Worm (Caenorhabditis elegans) whole organism, late embryonic: ENCODE results near the gene nhr-147.

Experiments used
- Y22D7AL.16 ChIP-seq: sonication (generic microtip); optimal IDR thresholded peaks from 2 replicates; lab custom pipeline; 2016; ENCODE audit warnings: missing genetic modification characterization, missing compliant biosample characterization
- ceh-45 ChIP-seq: fragments of 200-800 bp; sonication (Bioruptor generic); IDR thresholded peaks from 2 replicates; pipeline ENCODE4 v1.3.6; 2022; ENCODE audit warnings: missing genetic modification reagents, missing genetic modification characterization, missing compliant biosample characterization
- dmd-4 ChIP-seq: sonication (generic microtip); optimal IDR thresholded peaks from 2 replicates; lab custom pipeline; 2016; ENCODE audit warnings: borderline replicate concordance, missing genetic modification characterization, missing compliant biosample characterization
- dve-1 ChIP-seq: sonication (generic microtip); optimal IDR thresholded peaks from 2 replicates; lab custom pipeline; 2017; ENCODE audit warnings: antibody characterized with exemption, mild to moderate bottlenecking, missing genetic modification characterization, missing compliant biosample characterization
- ets-4 ChIP-seq: sonication (generic microtip); optimal IDR thresholded peaks from 2 replicates; lab custom pipeline; 2016; ENCODE audit warnings: missing genetic modification characterization, missing compliant biosample characterization
- gmeb-2 ChIP-seq: sonication (generic microtip); optimal IDR thresholded peaks from 2 replicates; lab custom pipeline; 2016; ENCODE audit warnings: missing genetic modification characterization, inconsistent platforms, missing compliant biosample characterization
- nfya-1 ChIP-seq: sonication (generic microtip); optimal IDR thresholded peaks from 2 replicates; lab custom pipeline; 2017; ENCODE audit warnings: missing genetic modification characterization, mild to moderate bottlenecking, missing compliant biosample characterization, antibody characterized with exemption, moderate library complexity
- pha-4 ChIP-seq: fragments of 150-350 bp; optimal IDR thresholded peaks from 2 replicates; lab custom pipeline; 2018; ENCODE audit warnings: missing biosample characterization, missing genetic modification reagents, missing genetic modification characterization
- ztf-16 ChIP-seq: sonication (generic microtip); optimal IDR thresholded peaks from 2 replicates; lab custom pipeline; 2017; ENCODE audit warnings: missing genetic modification characterization, missing compliant biosample characterization

DNA sequence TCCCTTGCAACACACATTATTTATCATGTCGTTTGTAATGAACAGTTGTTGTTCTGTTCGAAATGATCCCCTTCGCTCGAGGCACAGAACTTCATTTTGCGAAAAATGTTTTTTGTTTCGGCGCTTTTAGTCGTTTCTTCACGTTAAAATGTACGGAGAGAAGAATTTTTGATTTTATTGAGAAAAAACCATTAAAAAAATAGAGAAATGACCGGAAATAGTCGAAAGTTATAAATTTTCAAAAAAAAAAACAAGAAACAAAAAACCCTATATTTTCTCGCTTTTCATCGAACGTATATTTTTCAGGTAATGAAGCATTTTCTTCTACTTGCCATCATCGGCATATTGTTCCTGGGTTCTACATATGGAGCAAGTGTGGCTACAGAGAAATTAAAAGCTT is 13.3 kb upstream of the nhr-147 start, which contains the start of gene F10G2.1:
- TF ChIP-seq gmeb-2 (tag; lab: Kevin White, UChicago) (no peak), Y22D7AL.16 (tag; lab: Kevin White, UChicago) (no peak), nfya-1 (tag; lab: Kevin White, UChicago) (no peak), ets-4 (tag; lab: Kevin White, UChicago) (no peak), ceh-45 (GFP tag; lab: Robert Waterston, UW) (no peak), dmd-4 (tag; lab: Kevin White, UChicago) (no peak), pha-4 (tag; lab: Kevin White, UChicago) (no peak), ztf-16 (no peak), dve-1 (tag; lab: Kevin White, UChicago) (no peak)
